Worm (Caenorhabditis elegans): ENCODE measurements around the gene clec-83.

The clec-83 gene

DNA sequence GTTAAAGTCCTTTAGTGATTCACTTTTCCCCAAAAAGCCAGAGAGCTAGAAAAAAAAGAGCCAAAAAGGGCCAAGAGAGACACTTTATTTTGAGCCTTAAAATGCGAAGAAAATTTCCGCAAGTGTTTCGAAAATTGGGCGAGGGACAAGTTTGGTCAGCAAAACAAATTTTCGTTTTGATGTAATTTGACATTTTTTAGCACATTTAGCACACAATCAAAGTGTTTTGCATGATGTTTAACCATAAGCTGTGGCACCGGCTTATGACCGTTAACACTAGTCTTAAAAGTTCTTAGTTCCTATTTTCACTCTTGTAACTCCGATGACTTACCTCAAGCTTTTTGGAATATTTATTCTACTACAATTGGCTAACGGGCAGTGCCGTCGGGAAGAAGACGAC, 20.9 kb downstream of the clec-83 start, which contains the start of gene Y54G2A.37:
Gene Y54G2A.37 (plus strand): TSS at position 301 of the 400 bp plus-strand sequence.
- TF ChIP-seq K02D7.2 (tag; optimal IDR thresholded peaks at IDR 0.05) (no peak), lim-6 (tag; optimal IDR thresholded peaks at IDR 0.05) (no peak), ceh-6 (GFP tag; optimal IDR thresholded peaks at IDR 0.05) (no peak), nhr-232 (tag; optimal IDR thresholded peaks at IDR 0.05) (no peak), ceh-18 (tag; optimal IDR thresholded peaks at IDR 0.05) (no peak), ttx-3 (tag; optimal IDR thresholded peaks at IDR 0.05) (no peak)

DNA sequence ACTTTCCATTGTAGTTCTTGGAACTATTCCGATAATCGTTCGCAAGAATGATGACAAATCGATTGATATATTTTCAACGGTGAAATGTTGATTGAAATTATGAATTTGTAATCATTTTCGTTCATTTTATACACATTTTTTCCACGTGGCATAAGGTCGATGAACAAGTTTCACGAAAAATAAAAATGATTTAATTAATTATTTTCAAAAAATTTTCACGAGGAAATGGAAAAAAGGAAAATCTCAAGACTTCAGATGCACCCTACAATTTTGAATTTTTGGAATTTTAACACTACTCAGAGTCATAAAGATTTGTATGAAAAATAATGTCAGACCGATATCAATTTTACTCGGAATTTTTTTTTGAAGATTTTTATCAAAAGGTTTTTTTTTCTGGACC, 21.6 kb downstream of the clec-83 start, which contains the start of gene Y54G2A.13:
Gene Y54G2A.13 (minus strand): TSS at position 101 of the 400 bp plus-strand sequence.
- TF ChIP-seq F13H6.1 (tag; optimal IDR thresholded peaks at IDR 0.05) (no peak), ceh-9 (tag; optimal IDR thresholded peaks at IDR 0.05) (no peak), tbx-2 (tag; optimal IDR thresholded peaks at IDR 0.05) (no peak), K09A11.1 (tag; optimal IDR thresholded peaks at IDR 0.05; ENCODE audit: insufficient read depth) (no peak), ttx-3 (tag; optimal IDR thresholded peaks at IDR 0.05) (no peak), zip-5 (tag; optimal IDR thresholded peaks at IDR 0.05) (no peak), elt-4 (tag; optimal IDR thresholded peaks at IDR 0.05) (no peak), T23F11.4 (GFP tag; optimal IDR thresholded peaks at IDR 0.05) (no peak), ceh-18 (tag; optimal IDR thresholded peaks at IDR 0.05) (no peak), npax-4 (tag; optimal IDR thresholded peaks at IDR 0.05) (no peak), ama-1 (optimal IDR thresholded peaks at IDR 0.05) (no peak), ceh-30 (tag; optimal IDR thresholded peaks at IDR 0.05) (no peak), che-1 (tag; optimal IDR thresholded peaks at IDR 0.05) (no peak), ets-4 (tag; optimal IDR thresholded peaks at IDR 0.05) (no peak), ceh-2 (tag; optimal IDR thresholded peaks at IDR 0.05) (no peak), fax-1 (tag; optimal IDR thresholded peaks at IDR 0.05) (no peak), pros-1 (tag; optimal IDR thresholded peaks at IDR 0.05) (no peak), hlh-15 (tag; optimal IDR thresholded peaks at IDR 0.05) (no peak)

ce11 chrIV:2817038-2817437, 24.2 kb downstream of the clec-83 start:
- TF ChIP-seq Y22D7AL.16 (tag; optimal IDR thresholded peaks at IDR 0.05) (no peak), gmeb-2 (tag; optimal IDR thresholded peaks at IDR 0.05) (no peak), dve-1 (tag; optimal IDR thresholded peaks at IDR 0.05) (no peak), elt-2 (tag; optimal IDR thresholded peaks at IDR 0.05) (no peak), F13H6.1 (tag; optimal IDR thresholded peaks at IDR 0.05) (no peak), hlh-30 (tag; optimal IDR thresholded peaks at IDR 0.05; ENCODE audit: insufficient read depth) (no peak), hlh-15 (tag; optimal IDR thresholded peaks at IDR 0.05) (no peak), npax-4 (tag; optimal IDR thresholded peaks at IDR 0.05) (no peak), pha-2 (tag; optimal IDR thresholded peaks at IDR 0.05) (no peak), hlh-8 (tag; optimal IDR thresholded peaks at IDR 0.05) (no peak)

DNA sequence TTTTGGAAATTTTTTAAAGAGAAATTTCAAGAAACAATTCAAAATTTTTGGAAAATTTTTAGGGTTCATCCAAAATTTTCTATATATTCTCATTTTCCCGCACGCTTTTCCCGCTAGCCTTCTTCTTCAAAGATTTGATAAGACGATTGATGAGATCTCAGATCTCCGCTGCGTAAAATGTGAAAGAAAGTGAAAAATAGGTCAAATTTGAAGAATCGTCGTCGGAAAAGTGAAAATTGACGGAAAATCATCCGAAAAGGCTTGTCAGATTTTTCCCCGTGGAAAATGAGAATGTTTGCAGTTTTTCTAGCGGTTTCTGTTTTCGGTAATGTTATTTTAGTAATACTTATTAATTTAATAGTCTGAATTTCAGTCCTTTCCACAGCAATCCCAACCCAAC, 32.1 kb downstream of the clec-83 start, which contains the start of gene Y54G2A.76:
Gene Y54G2A.76 (plus strand): TSS at position 203 of the 400 bp plus-strand sequence.
- TF ChIP-seq tbx-2 (tag; optimal IDR thresholded peaks at IDR 0.05), result no peak
- TF ChIP-seq hlh-8 (tag; optimal IDR thresholded peaks at IDR 0.05), result no peak
- no peak for TF ChIP-seq unc-3 (GFP tag; conservative IDR thresholded peaks at IDR 0.05)
- TF ChIP-seq unc-3 (tag; optimal IDR thresholded peaks at IDR 0.05), result no peak
- no peak for TF ChIP-seq F13H6.1 (tag; optimal IDR thresholded peaks at IDR 0.05)
- no peak for TF ChIP-seq C08G9.2 (tag; optimal IDR thresholded peaks at IDR 0.05)

ce11 chrIV:2808154-2808553, 33.1 kb downstream of the clec-83 start:
- TF ChIP-seq fkh-10 (GFP tag; optimal IDR thresholded peaks at IDR 0.05) (no peak), rnt-1 (tag; optimal IDR thresholded peaks at IDR 0.05) (no peak), unc-42 (tag; optimal IDR thresholded peaks at IDR 0.05) (no peak), ceh-14 (tag; optimal IDR thresholded peaks at IDR 0.05) (no peak), ets-4 (tag; optimal IDR thresholded peaks at IDR 0.05) (no peak), dve-1 (tag; optimal IDR thresholded peaks at IDR 0.05) (no peak), npax-4 (tag; optimal IDR thresholded peaks at IDR 0.05) (no peak), ceh-45 (GFP tag; IDR thresholded peaks at IDR 0.05) (no peak), Y22D7AL.16 (tag; optimal IDR thresholded peaks at IDR 0.05) (no peak), ceh-22 (tag; optimal IDR thresholded peaks at IDR 0.05) (no peak), elt-4 (tag; optimal IDR thresholded peaks at IDR 0.05) (no peak), sox-2 (GFP tag; IDR thresholded peaks at IDR 0.05) (no peak), ceh-9 (tag; optimal IDR thresholded peaks at IDR 0.05) (no peak), K09A11.1 (tag; optimal IDR thresholded peaks at IDR 0.05; ENCODE audit: insufficient read depth) (no peak)

Measured in whole organism, late embryonic.